Worm (Caenorhabditis elegans) whole organism, L4 larva: ENCODE measurements around the gene C10E2.5.

Experiments
- F44E2.7 ChIP-seq: fragments of 200-800 bp; sonication (Bioruptor generic); IDR thresholded peaks from 2 replicates; pipeline ENCODE4 v2.1.2; 2022; ENCODE audit warnings: missing genetic modification characterization, missing compliant biosample characterization
- F49E8.2 ChIP-seq: sonication (generic microtip); optimal IDR thresholded peaks from 2 replicates; lab custom pipeline; 2016; ENCODE audit warnings: missing compliant biosample characterization, mild to moderate bottlenecking, missing genetic modification characterization, borderline replicate concordance
- R02D3.7 ChIP-seq: fragments of 150-350 bp; sonication (generic microtip); optimal IDR thresholded peaks from 3 replicates; lab custom pipeline; 2014; ENCODE audit warnings: missing biosample characterization, missing genetic modification characterization
- T20F7.1 ChIP-seq: fragments of 200-800 bp; sonication (Bioruptor generic); optimal IDR thresholded peaks from 2 replicates; lab custom pipeline; 2018; ENCODE audit warnings: mild to moderate bottlenecking, missing genetic modification characterization, missing compliant biosample characterization
- T26A8.4 ChIP-seq: fragments of 200-800 bp; sonication (Bioruptor generic); IDR thresholded peaks from 2 replicates; pipeline ENCODE4 v1.3.6; 2022; ENCODE audit warnings: missing genetic modification characterization, missing compliant biosample characterization
- Y48G9A.11 ChIP-seq: fragments of 200-800 bp; sonication (Bioruptor generic); IDR thresholded peaks from 2 replicates; pipeline ENCODE4 v1.3.6; 2022; ENCODE audit warnings: missing genetic modification reagents, missing genetic modification characterization, missing compliant biosample characterization
- Y5F2A.4 ChIP-seq: fragments of 200-800 bp; sonication (Bioruptor generic); optimal IDR thresholded peaks from 2 replicates; lab custom pipeline; 2018; ENCODE audit warnings: mild to moderate bottlenecking, missing genetic modification characterization, missing compliant biosample characterization
- Y75B8A.6 ChIP-seq: fragments of 200-800 bp; sonication (Bioruptor generic); IDR thresholded peaks from 2 replicates; pipeline ENCODE4 v1.3.6; 2022; ENCODE audit warnings: missing genetic modification reagents, missing genetic modification characterization, missing compliant biosample characterization
- aha-1 ChIP-seq: fragments of 150-350 bp; peaks from one replicate; lab custom pipeline; 2014; ENCODE audit warnings: missing biosample characterization, missing genetic modification characterization
- ama-1 ChIP-seq: fragments of 150-350 bp; optimal IDR thresholded peaks from 2 replicates; lab custom pipeline; 2014; ENCODE audit warnings: inconsistent platforms, mixed read lengths
- attf-4 ChIP-seq: sonication (generic microtip); optimal IDR thresholded peaks from 3 replicates; lab custom pipeline; 2017; ENCODE audit warnings: missing biosample characterization, missing genetic modification characterization
- ceh-20 ChIP-seq: fragments of 200-800 bp; sonication (Bioruptor generic); IDR thresholded peaks from 2 replicates; pipeline ENCODE4 v1.3.6; 2022; ENCODE audit warnings: missing genetic modification reagents, missing genetic modification characterization, missing compliant biosample characterization
- ceh-44 ChIP-seq: fragments of 200-800 bp; sonication (Bioruptor generic); IDR thresholded peaks from 2 replicates; pipeline ENCODE4 v1.3.6; 2022; ENCODE audit warnings: missing genetic modification reagents, missing genetic modification characterization, missing compliant biosample characterization
- cey-2 ChIP-seq: sonication (generic microtip); optimal IDR thresholded peaks from 3 replicates; lab custom pipeline; 2017; ENCODE audit warnings: missing genetic modification characterization, mild to moderate bottlenecking, missing compliant biosample characterization, antibody characterized with exemption, borderline replicate concordance; ENCODE audit not compliant: insufficient read depth
- daf-16 ChIP-seq, 3 experiments: sonication (generic microtip); optimal IDR thresholded peaks; 2 replicates each; lab custom pipeline; 2016 to 2017; ENCODE audit warnings: missing genetic modification characterization in 3 of 3, missing genetic modification reagents in 3 of 3, mild to moderate bottlenecking in 2 of 3, missing compliant biosample characterization in 2 of 3, missing biosample characterization in 1 of 3, moderate library complexity in 1 of 3
- duxl-1 ChIP-seq: sonication (generic microtip); optimal IDR thresholded peaks from 2 replicates; lab custom pipeline; 2016; ENCODE audit warnings: mild to moderate bottlenecking, missing genetic modification characterization, moderate library complexity, missing compliant biosample characterization; ENCODE audit not compliant: poor library complexity
- egl-27 ChIP-seq: sonication (generic microtip); optimal IDR thresholded peaks from 3 replicates; lab custom pipeline; 2017; ENCODE audit warnings: missing biosample characterization, missing genetic modification reagents, missing genetic modification characterization
- egl-43 ChIP-seq: fragments of 200-800 bp; sonication (Bioruptor generic); IDR thresholded peaks from 2 replicates; pipeline ENCODE4 v1.3.6; 2022; ENCODE audit warnings: missing genetic modification reagents, missing genetic modification characterization, missing compliant biosample characterization
- fos-1 ChIP-seq: fragments of 150-350 bp; optimal IDR thresholded peaks from 2 replicates; lab custom pipeline; 2014; ENCODE audit warnings: missing biosample characterization, missing genetic modification characterization
- lin-13 ChIP-seq: fragments of 150-350 bp; optimal IDR thresholded peaks from 2 replicates; lab custom pipeline; 2014; ENCODE audit warnings: missing biosample characterization, missing genetic modification reagents, missing genetic modification characterization
- lir-3 ChIP-seq: sonication (generic microtip); optimal IDR thresholded peaks from 2 replicates; lab custom pipeline; 2016; ENCODE audit warnings: mild to moderate bottlenecking, missing genetic modification characterization, missing compliant biosample characterization
- mes-2 ChIP-seq: sonication (generic microtip); optimal IDR thresholded peaks from 2 replicates; lab custom pipeline; 2016; ENCODE audit warnings: missing genotype, mild to moderate bottlenecking, missing genetic modification characterization, missing compliant biosample characterization; ENCODE audit not compliant: poor library complexity, severe bottlenecking
- nhr-25 ChIP-seq: sonication (generic microtip); optimal IDR thresholded peaks from 2 replicates; lab custom pipeline; 2017; ENCODE audit warnings: missing genetic modification characterization, mild to moderate bottlenecking, missing compliant biosample characterization, antibody characterized with exemption, moderate library complexity, borderline replicate concordance; ENCODE audit not compliant: insufficient read depth
- nhr-76 ChIP-seq: fragments of 150-350 bp; optimal IDR thresholded peaks from 2 replicates; lab custom pipeline; 2014; ENCODE audit warnings: missing biosample characterization, missing genetic modification characterization
- nhr-77 ChIP-seq: fragments of 150-350 bp; optimal IDR thresholded peaks from 2 replicates; lab custom pipeline; 2014; ENCODE audit warnings: missing biosample characterization, missing genetic modification characterization
- pha-4 ChIP-seq, 2 experiments: fragments of 150-350 bp in 1 of 2; fragments of 200-800 bp in 1 of 2; sonication (Bioruptor generic) in 1 of 2; IDR thresholded peaks in 1 of 2; optimal IDR thresholded peaks in 1 of 2; 2 replicates each; pipeline versions ENCODE4 v1.3.6 to Lab custom; 2014 to 2022; ENCODE audit warnings: missing genetic modification characterization in 2 of 2, missing genetic modification reagents in 2 of 2, missing biosample characterization in 1 of 2, missing compliant biosample characterization in 1 of 2
- rbr-2 ChIP-seq: sonication (generic microtip); optimal IDR thresholded peaks from 2 replicates; lab custom pipeline; 2016; ENCODE audit warnings: missing genotype, missing genetic modification characterization, missing compliant biosample characterization
- set-16 ChIP-seq: fragments of 200-800 bp; sonication (Bioruptor generic); IDR thresholded peaks from 2 replicates; pipeline ENCODE4 v1.3.6; 2022; ENCODE audit warnings: missing genetic modification reagents, missing genetic modification characterization, missing compliant biosample characterization
- skn-1 ChIP-seq: fragments of 150-350 bp; optimal IDR thresholded peaks from 2 replicates; lab custom pipeline; 2014; ENCODE audit warnings: missing biosample characterization, missing genetic modification characterization
- spr-3 ChIP-seq: fragments of 200-800 bp; sonication (Bioruptor generic); optimal IDR thresholded peaks from 2 replicates; lab custom pipeline; 2018; ENCODE audit warnings: mild to moderate bottlenecking, missing genetic modification characterization, missing compliant biosample characterization
- unc-39 ChIP-seq: sonication (generic microtip); optimal IDR thresholded peaks from 2 replicates; lab custom pipeline; 2017; ENCODE audit warnings: missing biosample characterization, missing genetic modification characterization
- unc-62 ChIP-seq, 3 experiments: fragments of 150-350 bp in 1 of 3; sonication (generic microtip); optimal IDR thresholded peaks in 2 of 3; peaks in 1 of 3; 1 replicate in 1 of 3; 2 replicates in 2 of 3; lab custom pipeline; 2014 to 2017; ENCODE audit warnings: missing biosample characterization in 3 of 3, missing genetic modification characterization in 3 of 3, missing genetic modification reagents in 3 of 3, missing genotype in 1 of 3
- ztf-7 ChIP-seq: fragments of 150-350 bp; optimal IDR thresholded peaks from 2 replicates; lab custom pipeline; 2014; ENCODE audit warnings: missing biosample characterization, missing genetic modification characterization

The C10E2.5 gene

DNA sequence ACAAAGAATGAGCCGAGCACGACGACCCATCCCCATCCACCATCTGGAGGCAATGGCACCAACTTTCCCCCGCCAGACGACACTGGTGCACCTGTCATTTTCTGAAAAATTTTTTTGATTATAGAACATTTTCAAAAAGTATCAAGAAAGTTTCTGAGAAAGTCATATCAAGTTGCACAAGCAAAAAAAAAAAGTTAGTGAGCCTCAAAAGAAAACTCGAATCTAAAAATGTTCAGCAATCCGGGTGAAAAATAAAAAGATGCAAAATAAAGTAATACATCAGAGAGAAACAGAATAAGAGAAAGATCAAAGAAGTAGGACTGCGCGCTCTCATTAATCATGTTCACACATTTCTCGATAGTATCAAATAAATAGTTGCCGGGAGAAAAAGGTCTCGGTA lies 16.0 kb upstream of the C10E2.5 start, which contains the start of gene mct-6:
Gene mct-6, minus strand, starts transcription at position 101 of the 400 bp plus-strand sequence.
- TF ChIP-seq Y75B8A.6 (GFP tag; lab: Robert Waterston, UW) (no peak), daf-16 (GFP tag; optimal IDR thresholded peaks at IDR 0.05; lab: Kevin White, UChicago) (no peak), daf-16 (tag; optimal IDR thresholded peaks at IDR 0.05; lab: Kevin White, UChicago) (no peak), Y48G9A.11 (GFP tag; lab: Robert Waterston, UW) (no peak), cey-2 (tag; lab: Kevin White, UChicago) (no peak)
- TF ChIP-seq, all 104 proteins: peak for 0

DNA sequence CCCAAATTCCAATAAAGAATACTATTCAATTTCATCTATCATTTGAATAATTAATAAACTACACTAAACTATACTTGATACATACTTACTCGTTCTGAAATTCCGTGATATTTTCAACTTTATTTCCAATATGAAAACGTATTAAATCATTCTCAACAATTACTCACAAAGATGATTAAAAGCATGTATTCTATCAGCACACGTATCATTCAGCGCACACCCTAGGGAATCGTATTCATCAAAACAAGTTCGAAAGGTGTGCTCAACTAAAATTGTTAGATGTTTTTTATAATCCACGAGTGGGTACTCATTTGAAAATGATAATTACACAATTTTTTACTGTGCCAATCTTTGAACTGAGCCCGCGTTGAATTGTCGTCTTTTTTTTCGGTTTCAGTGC lies 8.2 kb upstream of the C10E2.5 start, which contains the start of gene C10E2.1:
Gene C10E2.1, plus strand, starts transcription at position 301 of the 400 bp plus-strand sequence.
- no peak for TF ChIP-seq rbr-2 (tag; lab: Kevin White, UChicago)
- TF ChIP-seq skn-1: no peak
- no peak for TF ChIP-seq F44E2.7
- TF ChIP-seq lin-13: no peak
- no peak for TF ChIP-seq duxl-1 (tag; lab: Kevin White, UChicago)
- no peak for TF ChIP-seq nhr-25
- TF ChIP-seq pha-4 (GFP tag; IDR thresholded peaks at IDR 0.05; lab: Robert Waterston, UW): no peak
- TF ChIP-seq pha-4 (tag; optimal IDR thresholded peaks at IDR 0.05; lab: Kevin White, UChicago): no peak
- TF ChIP-seq unc-39 (tag; lab: Kevin White, UChicago): no peak
- TF ChIP-seq Y5F2A.4 (GFP tag; lab: Kevin White, UChicago): no peak
- no peak for TF ChIP-seq ceh-44 (GFP tag; lab: Robert Waterston, UW)
- no peak for TF ChIP-seq ztf-7 (tag; lab: Kevin White, UChicago)

DNA sequence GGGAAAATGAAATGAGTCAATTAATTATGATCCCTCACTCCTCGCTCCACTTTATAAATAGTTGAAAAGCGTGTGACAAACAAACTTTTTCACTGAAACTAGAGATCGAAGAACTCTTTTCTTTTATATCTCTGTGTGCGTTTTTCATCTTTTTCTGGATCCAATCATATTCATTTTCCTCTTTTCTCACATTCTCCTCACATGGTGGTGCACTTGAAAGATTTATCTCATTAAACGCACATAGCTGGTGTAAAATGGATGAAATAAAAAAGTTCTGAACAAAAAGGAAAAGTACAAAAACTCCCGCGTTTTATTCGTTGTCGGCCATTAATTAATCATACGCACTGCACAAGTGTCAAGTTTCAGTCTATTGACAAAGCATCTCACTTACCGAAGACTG lies 2.2 kb downstream of the C10E2.5 start:
- TF ChIP-seq unc-62 (GFP tag; optimal IDR thresholded peaks at IDR 0.05 in 1 of 2; lab: Kevin White, UChicago) (peak in 1 of 2 experiments; percentile 92), unc-62 (tag; optimal IDR thresholded peaks at IDR 0.05; lab: Kevin White, UChicago) (no peak), attf-4 (tag; lab: Kevin White, UChicago) (no peak)

DNA sequence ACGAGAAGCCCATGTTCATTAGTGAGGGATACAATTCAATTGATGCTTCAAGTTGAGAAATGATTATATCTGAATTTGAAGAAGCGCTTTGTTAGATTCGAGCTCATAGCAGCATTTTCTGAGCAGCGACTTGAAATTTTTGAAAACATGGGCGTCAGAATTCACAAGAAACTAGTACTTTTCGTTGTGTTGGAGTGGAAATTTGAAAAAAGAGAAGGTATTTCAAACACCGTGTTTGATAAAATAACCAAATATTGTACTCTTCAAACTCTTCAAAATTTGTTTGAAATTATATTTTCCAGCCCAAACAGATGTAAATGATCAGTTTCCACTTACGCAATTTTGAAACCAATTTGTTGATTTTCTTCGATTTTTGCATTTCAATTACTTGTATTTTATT lies 9.4 kb downstream of the C10E2.5 start, which contains the start of gene C10E2.2:
Gene C10E2.2, plus strand, starts transcription at position 301 of the 400 bp plus-strand sequence.
- TF ChIP-seq mes-2 (tag; lab: Kevin White, UChicago): no peak
- TF ChIP-seq fos-1 (tag; lab: Kevin White, UChicago): no peak
- TF ChIP-seq F49E8.2 (tag; lab: Kevin White, UChicago): no peak
- TF ChIP-seq egl-27 (tag; lab: Kevin White, UChicago): no peak
- TF ChIP-seq egl-43 (GFP tag; lab: Robert Waterston, UW): no peak
- no peak for TF ChIP-seq spr-3 (GFP tag; lab: Kevin White, UChicago)
- TF ChIP-seq ceh-20 (GFP tag; lab: Robert Waterston, UW): no peak
- TF ChIP-seq set-16 (GFP tag; lab: Robert Waterston, UW): no peak
- TF ChIP-seq lir-3 (tag; lab: Kevin White, UChicago): no peak
- no peak for TF ChIP-seq ama-1 (lab: Kevin White, UChicago)
- TF ChIP-seq nhr-76: no peak
- TF ChIP-seq ceh-44 (GFP tag; lab: Robert Waterston, UW): no peak
- no peak for TF ChIP-seq aha-1 (tag; lab: Kevin White, UChicago)
- no peak for TF ChIP-seq R02D3.7 (tag; lab: Kevin White, UChicago)
- TF ChIP-seq T26A8.4: no peak
- TF ChIP-seq nhr-77 (tag; lab: Kevin White, UChicago): no peak
- no peak for TF ChIP-seq T20F7.1
